Worm (Caenorhabditis elegans) whole organism, L2 larva: Measurements from ENCODE around the gene F56D2.5.

Experiments used
- ceh-82 ChIP-seq: fragments of 150-350 bp; optimal IDR thresholded peaks from 2 replicates; lab custom pipeline; 2014; ENCODE audit warnings: missing biosample characterization, missing genetic modification characterization
- lin-39 ChIP-seq: fragments of 150-350 bp; optimal IDR thresholded peaks from 2 replicates; lab custom pipeline; 2014; ENCODE audit warnings: missing biosample characterization, missing genetic modification reagents, missing genetic modification characterization
- nhr-12 ChIP-seq: fragments of 150-350 bp; optimal IDR thresholded peaks from 2 replicates; lab custom pipeline; 2014; ENCODE audit warnings: missing biosample characterization, missing genetic modification characterization
- snpc-4 ChIP-seq: fragments of 150-350 bp; optimal IDR thresholded peaks from 2 replicates; lab custom pipeline; 2014; ENCODE audit warnings: missing biosample characterization, missing genetic modification characterization
- unc-62 ChIP-seq: fragments of 150-350 bp; optimal IDR thresholded peaks from 2 replicates; lab custom pipeline; 2014; ENCODE audit warnings: missing biosample characterization, missing genetic modification reagents, missing genetic modification characterization

- TF ChIP-seq ceh-82 (no peak), unc-62 (GFP tag; lab: Kevin White, UChicago) (no peak), nhr-12 (tag; lab: Kevin White, UChicago) (no peak), snpc-4 (tag; lab: Kevin White, UChicago) (no peak), lin-39 (tag; lab: Kevin White, UChicago) (no peak)
These were observed 20.8 kb upstream of the F56D2.5 start for ce11 chrIII:5601999-5602398.
